Fruit fly (Drosophila melanogaster) whole organism, embryonic: ENCODE data around the gene Arv1.

Source experiments
- CG10366 ChIP-seq: fragments of 200-800 bp; sonication (Bioruptor generic); IDR thresholded peaks from 2 replicates; pipeline ENCODE4 v1.3.6; 2022; ENCODE audit warnings: missing biosample characterization, missing genetic modification characterization
- CG10431 ChIP-seq: fragments of 200-800 bp; sonication (Bioruptor generic); optimal IDR thresholded peaks from 3 replicates; lab custom pipeline; 2018; ENCODE audit warnings: missing biosample characterization, mild to moderate bottlenecking, missing genetic modification characterization
- CG10565 ChIP-seq: fragments of 200-800 bp; sonication (Bioruptor generic); optimal IDR thresholded peaks from 3 replicates; lab custom pipeline; 2016; ENCODE audit warnings: missing biosample characterization, mild to moderate bottlenecking, missing genetic modification characterization
- CG11093 ChIP-seq: fragments of 200-800 bp; sonication (Bioruptor generic); IDR thresholded peaks from 3 replicates; pipeline ENCODE4 v1.3.6; 2022; ENCODE audit warnings: missing biosample characterization, missing genetic modification characterization
- CG12236 ChIP-seq: fragments of 200-800 bp; sonication (Bioruptor generic); optimal IDR thresholded peaks from 2 replicates; lab custom pipeline; 2016; ENCODE audit warnings: missing biosample characterization, missing genetic modification characterization
- CG12769 ChIP-seq: fragments of 200-800 bp; sonication (Bioruptor generic); optimal IDR thresholded peaks from 2 replicates; lab custom pipeline; 2019; ENCODE audit warnings: missing biosample characterization, mild to moderate bottlenecking, missing genetic modification characterization, moderate library complexity
- CG13624 ChIP-seq: fragments of 200-800 bp; sonication (Bioruptor generic); optimal IDR thresholded peaks from 2 replicates; lab custom pipeline; 2016; ENCODE audit warnings: missing biosample characterization, missing genetic modification characterization
- CG15601 ChIP-seq: fragments of 200-800 bp; sonication (Bioruptor generic); optimal IDR thresholded peaks from 3 replicates; lab custom pipeline; 2019; ENCODE audit warnings: missing biosample characterization, mild to moderate bottlenecking, missing genetic modification characterization, moderate library complexity
- CG16863 ChIP-seq: fragments of 200-800 bp; sonication (Bioruptor generic); optimal IDR thresholded peaks from 3 replicates; lab custom pipeline; 2016; ENCODE audit warnings: missing biosample characterization, missing genetic modification characterization
- CG17829 ChIP-seq: fragments of 200-800 bp; optimal IDR thresholded peaks from 2 replicates; lab custom pipeline; 2019; ENCODE audit warnings: missing biosample characterization, mild to moderate bottlenecking, missing genetic modification characterization, moderate library complexity
- CG2199 ChIP-seq: fragments of 200-800 bp; sonication (Bioruptor generic); IDR thresholded peaks from 3 replicates; pipeline ENCODE4 v1.3.6; 2022; ENCODE audit warnings: missing biosample characterization, missing genetic modification characterization
- CG3726 ChIP-seq: fragments of 200-800 bp; sonication (Bioruptor generic); IDR thresholded peaks from 3 replicates; pipeline ENCODE4, ENCODE4 v1.3.6; 2022; ENCODE audit warnings: missing biosample characterization, missing genetic modification characterization
- CG4854 ChIP-seq: fragments of 200-800 bp; sonication (Bioruptor generic); optimal IDR thresholded peaks from 2 replicates; lab custom pipeline; 2016; ENCODE audit warnings: missing biosample characterization, missing genetic modification characterization, inconsistent platforms
- CG6683 ChIP-seq: fragments of 200-800 bp; sonication (Bioruptor generic); optimal IDR thresholded peaks from 2 replicates; lab custom pipeline; 2017; ENCODE audit warnings: missing biosample characterization, mild to moderate bottlenecking, missing genetic modification characterization, missing genetic modification reagents
- CG8089 ChIP-seq: fragments of 200-800 bp; sonication (Bioruptor generic); optimal IDR thresholded peaks from 3 replicates; lab custom pipeline; 2016; ENCODE audit warnings: missing biosample characterization, missing genetic modification characterization
- CG9437 ChIP-seq: fragments of 200-800 bp; sonication (Bioruptor generic); optimal IDR thresholded peaks from 2 replicates; lab custom pipeline; 2018; ENCODE audit warnings: missing biosample characterization, mild to moderate bottlenecking, missing genetic modification characterization
- Dip2 ChIP-seq: fragments of 200-800 bp; sonication (Bioruptor generic); IDR thresholded peaks from 2 replicates; pipeline ENCODE4 v1.3.6; 2022; ENCODE audit warnings: missing biosample characterization, missing genetic modification characterization
- Dll ChIP-seq: fragments of 200-800 bp; sonication (Bioruptor generic); IDR thresholded peaks from 4 replicates; pipeline ENCODE4 v1.3.6; 2022; ENCODE audit warnings: missing biosample characterization, missing genetic modification characterization; ENCODE audit not compliant: partially characterized antibody
- Doc2 ChIP-seq: fragments of 200-800 bp; sonication (Bioruptor generic); IDR thresholded peaks from 2 replicates; pipeline ENCODE4 v1.3.6; 2022; ENCODE audit warnings: missing biosample characterization, missing genetic modification characterization
- E2f1 ChIP-seq: fragments of 200-800 bp; sonication (Bioruptor generic); IDR thresholded peaks from 2 replicates; pipeline ENCODE4 v1.3.6; 2022; ENCODE audit warnings: missing biosample characterization, missing genetic modification characterization
- Fer1 ChIP-seq: fragments of 200-800 bp; sonication (Bioruptor generic); optimal IDR thresholded peaks from 2 replicates; lab custom pipeline; 2017; ENCODE audit warnings: missing biosample characterization, mild to moderate bottlenecking, missing genetic modification characterization
- HmgZ ChIP-seq: fragments of 200-800 bp; sonication (Bioruptor generic); optimal IDR thresholded peaks from 2 replicates; lab custom pipeline; 2018; ENCODE audit warnings: missing biosample characterization, mild to moderate bottlenecking, missing genetic modification characterization
- NC2β ChIP-seq: fragments of 200-800 bp; sonication (Bioruptor generic); optimal IDR thresholded peaks from 2 replicates; lab custom pipeline; 2016; ENCODE audit warnings: missing biosample characterization, missing genetic modification characterization
- Xbp1 ChIP-seq: fragments of 200-800 bp; sonication (Bioruptor generic); optimal IDR thresholded peaks from 3 replicates; lab custom pipeline; 2016; ENCODE audit warnings: missing biosample characterization, mild to moderate bottlenecking, missing genetic modification characterization
- YL-1 ChIP-seq: fragments of 200-800 bp; sonication (Bioruptor generic); optimal IDR thresholded peaks from 3 replicates; lab custom pipeline; 2017; ENCODE audit warnings: missing biosample characterization, mild to moderate bottlenecking, missing genetic modification characterization
- abd-A ChIP-seq: fragments of 200-800 bp; sonication (Bioruptor generic); optimal IDR thresholded peaks from 3 replicates; lab custom pipeline; 2019; ENCODE audit warnings: missing biosample characterization, mild to moderate bottlenecking, missing genetic modification characterization, moderate library complexity
- chm ChIP-seq: fragments of 200-800 bp; sonication (Bioruptor generic); IDR thresholded peaks from 2 replicates; pipeline ENCODE4 v1.3.6; 2022; ENCODE audit warnings: missing biosample characterization, missing genetic modification characterization
- corto ChIP-seq: fragments of 200-800 bp; sonication (Bioruptor generic); optimal IDR thresholded peaks from 2 replicates; lab custom pipeline; 2016; ENCODE audit warnings: missing biosample characterization, mild to moderate bottlenecking, missing genetic modification characterization, moderate library complexity
- crp ChIP-seq, 2 experiments: fragments of 200-800 bp; sonication (Bioruptor generic); optimal IDR thresholded peaks; 2 replicates in 1 of 2; 3 replicates in 1 of 2; lab custom pipeline; 2017; ENCODE audit warnings: missing biosample characterization in 2 of 2, missing genetic modification characterization in 2 of 2, mild to moderate bottlenecking in 1 of 2, moderate library complexity in 1 of 2
- dati ChIP-seq: fragments of 200-800 bp; sonication (Bioruptor generic); IDR thresholded peaks from 2 replicates; pipeline ENCODE4 v1.3.6; 2022; ENCODE audit warnings: missing biosample characterization, missing genetic modification characterization
- dpn ChIP-seq, 2 experiments: fragments of 200-800 bp; sonication (Bioruptor generic); optimal IDR thresholded peaks; 3 replicates each; lab custom pipeline; 2016; ENCODE audit warnings: missing biosample characterization in 2 of 2, missing genetic modification characterization in 2 of 2
- dysf ChIP-seq: fragments of 200-800 bp; sonication (Bioruptor generic); IDR thresholded peaks from 3 replicates; pipeline ENCODE4 v1.3.6; 2022; ENCODE audit warnings: missing biosample characterization, missing genetic modification characterization
- en ChIP-seq: fragments of 200-800 bp; sonication (Bioruptor generic); optimal IDR thresholded peaks from 2 replicates; lab custom pipeline; 2016; ENCODE audit warnings: missing biosample characterization, missing genetic modification characterization
- fd3F ChIP-seq: fragments of 200-800 bp; sonication (Bioruptor generic); optimal IDR thresholded peaks from 2 replicates; lab custom pipeline; 2018; ENCODE audit warnings: missing biosample characterization, mild to moderate bottlenecking, missing genetic modification characterization, moderate library complexity
- fd64A ChIP-seq: fragments of 200-800 bp; sonication (Bioruptor generic); optimal IDR thresholded peaks from 3 replicates; lab custom pipeline; 2018; ENCODE audit warnings: missing biosample characterization, mild to moderate bottlenecking, missing genetic modification characterization
- gsb ChIP-seq: fragments of 200-800 bp; sonication (Bioruptor generic); IDR thresholded peaks from 2 replicates; pipeline ENCODE4 v1.3.6; 2022; ENCODE audit warnings: missing biosample characterization, missing genetic modification characterization
- hkb ChIP-seq, 2 experiments: fragments of 200-800 bp in 1 of 2; fragments of >200 bp in 1 of 2; sonication (Bioruptor generic) in 1 of 2; IDR thresholded peaks in 1 of 2; optimal IDR thresholded peaks in 1 of 2; 2 replicates each; pipeline versions ENCODE4 v1.3.6 to Lab custom; 2017 to 2022; ENCODE audit warnings: missing biosample characterization in 1 of 2, missing genetic modification characterization in 1 of 2
- inv ChIP-seq: fragments of 200-800 bp; sonication (Bioruptor generic); IDR thresholded peaks from 2 replicates; pipeline ENCODE4 v1.3.6; 2022; ENCODE audit warnings: missing biosample characterization, missing genetic modification characterization; ENCODE audit not compliant: partially characterized antibody
- jing ChIP-seq: fragments of 200-800 bp; sonication (Bioruptor generic); optimal IDR thresholded peaks from 2 replicates; lab custom pipeline; 2018; ENCODE audit warnings: missing biosample characterization, mild to moderate bottlenecking, missing genetic modification characterization
- lab ChIP-seq: fragments of 200-800 bp; sonication (Bioruptor generic); optimal IDR thresholded peaks from 3 replicates; lab custom pipeline; 2017; ENCODE audit warnings: missing biosample characterization, missing genetic modification characterization, mild to moderate bottlenecking, moderate library complexity, missing genetic modification reagents
- lmd ChIP-seq: fragments of 200-800 bp; sonication (Bioruptor generic); IDR thresholded peaks from 2 replicates; pipeline ENCODE4 v1.3.6; 2022; ENCODE audit warnings: missing biosample characterization, missing genetic modification characterization
- maf-S ChIP-seq: fragments of 200-800 bp; sonication (Bioruptor generic); optimal IDR thresholded peaks from 2 replicates; lab custom pipeline; 2016; ENCODE audit warnings: missing biosample characterization, missing genetic modification characterization
- mam ChIP-seq: fragments of 200-800 bp; sonication (Bioruptor generic); optimal IDR thresholded peaks from 3 replicates; lab custom pipeline; 2016; ENCODE audit warnings: missing biosample characterization, missing genetic modification characterization
- nau ChIP-seq: fragments of 200-800 bp; sonication (Bioruptor generic); optimal IDR thresholded peaks from 3 replicates; lab custom pipeline; 2017; ENCODE audit warnings: missing biosample characterization, mild to moderate bottlenecking, missing genetic modification characterization, missing genetic modification reagents
- nerfin-2 ChIP-seq: fragments of 200-800 bp; sonication (Bioruptor generic); IDR thresholded peaks from 2 replicates; pipeline ENCODE4 v1.3.6; 2022; ENCODE audit warnings: missing biosample characterization, missing genetic modification characterization; ENCODE audit not compliant: partially characterized antibody
- org-1 ChIP-seq: fragments of 200-800 bp; sonication (Bioruptor generic); optimal IDR thresholded peaks from 2 replicates; lab custom pipeline; 2017; ENCODE audit warnings: missing biosample characterization, missing genetic modification characterization
- run ChIP-seq: fragments of 200-800 bp; sonication (Bioruptor generic); optimal IDR thresholded peaks from 3 replicates; lab custom pipeline; 2018; ENCODE audit warnings: missing biosample characterization, mild to moderate bottlenecking, missing genetic modification characterization
- sim ChIP-seq: fragments of 200-800 bp; sonication (Bioruptor generic); IDR thresholded peaks from 2 replicates; pipeline ENCODE4 v1.3.6; 2022; ENCODE audit warnings: missing biosample characterization, missing genetic modification characterization
- slbo ChIP-seq: fragments of 200-800 bp; sonication (Bioruptor generic); IDR thresholded peaks from 2 replicates; pipeline ENCODE4 v1.3.6; 2022; ENCODE audit warnings: missing biosample characterization, missing genetic modification characterization
- tap ChIP-seq: fragments of 200-800 bp; optimal IDR thresholded peaks from 3 replicates; lab custom pipeline; 2019; ENCODE audit warnings: missing biosample characterization, mild to moderate bottlenecking, missing genetic modification characterization, moderate library complexity
- usp ChIP-seq: fragments of >200 bp; optimal IDR thresholded peaks from 2 replicates; lab custom pipeline; 2017; ENCODE audit warnings: missing biosample characterization, missing genetic modification characterization

Arv1 gene

DNA sequence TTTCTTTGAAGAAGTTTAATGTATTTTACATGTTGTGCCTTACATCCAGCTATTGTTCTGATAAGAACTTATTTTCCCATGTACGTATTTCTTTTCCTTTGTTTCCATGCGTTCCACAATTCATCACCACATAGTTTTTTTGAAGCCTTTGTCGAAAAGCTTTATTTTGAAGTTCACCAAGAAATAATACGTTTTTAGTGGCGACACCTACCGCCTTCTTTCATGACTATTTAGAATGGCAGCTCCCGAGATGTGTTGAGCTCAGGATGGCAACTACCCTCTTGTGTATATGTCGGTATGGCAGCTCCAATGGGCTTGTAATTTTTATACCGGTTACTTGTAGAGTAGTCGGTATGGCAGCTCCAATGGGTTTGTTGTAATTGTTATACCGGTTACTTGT, 45.3 kb downstream of the Arv1 start (continued):
- TF ChIP-seq fd64A (no peak), gsb (no peak), lab (no peak), inv (GFP tag; lab: Robert Waterston, UW) (no peak), CG13624 (GFP tag; lab: Kevin White, UChicago) (peak; percentile 53), fd3F (GFP tag; lab: Kevin White, UChicago) (no peak), dysf (no peak), hkb (optimal IDR thresholded peaks at IDR 0.05; lab: Kevin White, UChicago) (peak; percentile 27), hkb (GFP tag; IDR thresholded peaks at IDR 0.05; lab: Robert Waterston, UW) (no peak), CG6683 (no peak), CG10366 (GFP tag; lab: Robert Waterston, UW) (no peak), CG15601 (tag; lab: Kevin White, UChicago) (peak; percentile 71), CG9437 (no peak), run (tag; lab: Kevin White, UChicago) (no peak), tap (tag; lab: Kevin White, UChicago) (no peak), corto (GFP tag; lab: Kevin White, UChicago) (no peak), en (GFP tag; lab: Kevin White, UChicago) (no peak), HmgZ (peak; percentile 87), Xbp1 (GFP tag; lab: Kevin White, UChicago) (peak; percentile 27), chm (no peak), sim (no peak), lmd (GFP tag; lab: Robert Waterston, UW) (no peak; the same call in 1 of the 2 replicates), Fer1 (GFP tag; lab: Kevin White, UChicago) (peak; percentile 53), maf-S (GFP tag; lab: Kevin White, UChicago) (no peak), Dip2 (GFP tag; lab: Robert Waterston, UW) (no peak), org-1 (GFP tag; lab: Kevin White, UChicago) (no peak), YL-1 (GFP tag; lab: Kevin White, UChicago) (no peak), abd-A (tag; lab: Kevin White, UChicago) (no peak), Dll (GFP tag; lab: Robert Waterston, UW) (no peak), CG12236 (GFP tag; lab: Kevin White, UChicago) (no peak), CG11093 (no peak), CG4854 (GFP tag; lab: Kevin White, UChicago) (no peak), CG3726 (no peak), mam (GFP tag; lab: Kevin White, UChicago) (peak; percentile 19), usp (GFP tag; lab: Kevin White, UChicago) (no peak), CG10565 (GFP tag; lab: Kevin White, UChicago) (no peak), NC2β (GFP tag; lab: Kevin White, UChicago) (peak; percentile 29), CG17829 (tag; lab: Kevin White, UChicago) (peak; percentile 78), E2f1 (GFP tag; lab: Robert Waterston, UW) (no peak), nau (no peak), CG2199 (GFP tag; lab: Robert Waterston, UW) (peak; percentile 83; the same call in 1 of the 3 replicates), slbo (GFP tag; lab: Robert Waterston, UW) (peak; percentile 51; the same call in 1 of the 2 replicates), CG16863 (no peak), jing (GFP tag; lab: Kevin White, UChicago) (no peak), CG12769 (no peak), nerfin-2 (no peak), CG10431 (peak; percentile 94), crp (GFP tag; optimal IDR thresholded peaks at IDR 0.05; lab: Kevin White, UChicago) (no peak), dpn (GFP tag; optimal IDR thresholded peaks at IDR 0.05; lab: Kevin White, UChicago) (peak; percentile 16 to 46), dati (no peak), Doc2 (GFP tag; lab: Robert Waterston, UW) (no peak), CG8089 (GFP tag; lab: Kevin White, UChicago) (peak; percentile 9)
